Worm (Caenorhabditis elegans) whole organism, L4 larva: Measurements from ENCODE around the gene F39D8.3.

Source experiments
- D1046.2 ChIP-seq: fragments of 200-800 bp; sonication (Bioruptor generic); IDR thresholded peaks from 2 replicates; pipeline ENCODE4 v1.3.6; 2022; ENCODE audit warnings: missing genetic modification characterization, missing compliant biosample characterization
- F26F4.8 ChIP-seq: fragments of 200-800 bp; sonication (Bioruptor generic); conservative IDR thresholded peaks from 2 replicates; pipeline ENCODE4 v1.3.6; 2022; ENCODE audit warnings: missing genetic modification characterization, missing compliant biosample characterization
- F44E2.7 ChIP-seq: fragments of 200-800 bp; sonication (Bioruptor generic); IDR thresholded peaks from 2 replicates; pipeline ENCODE4 v2.1.2; 2022; ENCODE audit warnings: missing genetic modification characterization, missing compliant biosample characterization
- R02D3.7 ChIP-seq: fragments of 150-350 bp; sonication (generic microtip); optimal IDR thresholded peaks from 3 replicates; lab custom pipeline; 2014; ENCODE audit warnings: missing biosample characterization, missing genetic modification characterization
- T26A8.4 ChIP-seq: fragments of 200-800 bp; sonication (Bioruptor generic); IDR thresholded peaks from 2 replicates; pipeline ENCODE4 v1.3.6; 2022; ENCODE audit warnings: missing genetic modification characterization, missing compliant biosample characterization
- Y5F2A.4 ChIP-seq: fragments of 200-800 bp; sonication (Bioruptor generic); optimal IDR thresholded peaks from 2 replicates; lab custom pipeline; 2018; ENCODE audit warnings: mild to moderate bottlenecking, missing genetic modification characterization, missing compliant biosample characterization
- ZK546.5 ChIP-seq, 2 experiments: sonication (generic microtip); optimal IDR thresholded peaks; 2 replicates each; lab custom pipeline; 2017; ENCODE audit warnings: missing biosample characterization in 2 of 2, missing genetic modification characterization in 2 of 2
- aha-1 ChIP-seq: fragments of 150-350 bp; peaks from one replicate; lab custom pipeline; 2014; ENCODE audit warnings: missing biosample characterization, missing genetic modification characterization
- ces-1 ChIP-seq: fragments of 150-350 bp; sonication (generic microtip); optimal IDR thresholded peaks from 4 replicates; lab custom pipeline; 2014; ENCODE audit warnings: missing biosample characterization, missing genetic modification reagents, missing genetic modification characterization
- cey-2 ChIP-seq: sonication (generic microtip); optimal IDR thresholded peaks from 3 replicates; lab custom pipeline; 2017; ENCODE audit warnings: missing genetic modification characterization, mild to moderate bottlenecking, missing compliant biosample characterization, antibody characterized with exemption, borderline replicate concordance; ENCODE audit not compliant: insufficient read depth
- ctbp-1 ChIP-seq: fragments of 200-800 bp; sonication (Bioruptor generic); IDR thresholded peaks from 2 replicates; pipeline ENCODE4 v1.3.6; 2022; ENCODE audit warnings: missing genetic modification reagents, missing genetic modification characterization, missing compliant biosample characterization
- daf-12 ChIP-seq: fragments of 150-350 bp; optimal IDR thresholded peaks from 2 replicates; lab custom pipeline; 2014; ENCODE audit warnings: missing biosample characterization, missing genetic modification reagents, missing genetic modification characterization
- daf-8 ChIP-seq: fragments of 200-800 bp; sonication (Bioruptor generic); IDR thresholded peaks from 2 replicates; pipeline ENCODE4 v1.3.6; 2022; ENCODE audit warnings: missing genetic modification characterization, missing compliant biosample characterization
- egl-27 ChIP-seq: sonication (generic microtip); optimal IDR thresholded peaks from 3 replicates; lab custom pipeline; 2017; ENCODE audit warnings: missing biosample characterization, missing genetic modification reagents, missing genetic modification characterization
- egl-43 ChIP-seq: fragments of 200-800 bp; sonication (Bioruptor generic); IDR thresholded peaks from 2 replicates; pipeline ENCODE4 v1.3.6; 2022; ENCODE audit warnings: missing genetic modification reagents, missing genetic modification characterization, missing compliant biosample characterization
- fos-1 ChIP-seq: fragments of 150-350 bp; optimal IDR thresholded peaks from 2 replicates; lab custom pipeline; 2014; ENCODE audit warnings: missing biosample characterization, missing genetic modification characterization
- gei-8 ChIP-seq: fragments of 200-800 bp; sonication (Bioruptor generic); optimal IDR thresholded peaks from 2 replicates; lab custom pipeline; 2018; ENCODE audit warnings: mild to moderate bottlenecking, missing genetic modification characterization, missing compliant biosample characterization
- hlh-11 ChIP-seq: fragments of 200-800 bp; sonication (Bioruptor generic); optimal IDR thresholded peaks from 2 replicates; lab custom pipeline; 2018; ENCODE audit warnings: mild to moderate bottlenecking, missing genetic modification characterization, missing compliant biosample characterization
- hmg-1.1 ChIP-seq: fragments of 200-800 bp; sonication (Bioruptor generic); IDR thresholded peaks from 2 replicates; pipeline ENCODE4 v1.3.6; 2022; ENCODE audit warnings: missing genetic modification reagents, missing genetic modification characterization, missing compliant biosample characterization
- lim-7 ChIP-seq: fragments of 200-800 bp; sonication (Bioruptor generic); IDR thresholded peaks from 2 replicates; pipeline ENCODE4 v1.3.6; 2022; ENCODE audit warnings: missing genetic modification characterization, missing compliant biosample characterization
- lin-1 ChIP-seq: fragments of 200-800 bp; sonication (Bioruptor generic); IDR thresholded peaks from 2 replicates; pipeline ENCODE4 v1.3.6; 2022; ENCODE audit warnings: missing genetic modification reagents, missing genetic modification characterization, missing compliant biosample characterization
- lin-29 ChIP-seq: fragments of 200-800 bp; sonication (Bioruptor generic); IDR thresholded peaks from 2 replicates; pipeline ENCODE4 v1.3.6; 2022; ENCODE audit warnings: missing genetic modification reagents, missing genetic modification characterization, missing compliant biosample characterization
- lsy-2 ChIP-seq, 2 experiments: fragments of 150-350 bp in 1 of 2; sonication (generic microtip) in 1 of 2; optimal IDR thresholded peaks; 2 replicates each; lab custom pipeline; 2014 to 2017; ENCODE audit warnings: missing biosample characterization in 2 of 2, missing genetic modification characterization in 2 of 2
- madf-5 ChIP-seq, 2 experiments: fragments of 200-800 bp; sonication (Bioruptor generic); IDR thresholded peaks; 2 replicates each; pipeline ENCODE4 v1.3.6; 2022; ENCODE audit warnings: missing compliant biosample characterization in 2 of 2, missing genetic modification characterization in 2 of 2
- mdl-1 ChIP-seq, 2 experiments: fragments of 150-350 bp in 1 of 2; sonication (generic microtip) in 1 of 2; optimal IDR thresholded peaks; 2 replicates each; lab custom pipeline; 2014 to 2017; ENCODE audit warnings: missing biosample characterization in 2 of 2, missing genetic modification characterization in 2 of 2
- mdt-29 ChIP-seq: fragments of 200-800 bp; sonication (Bioruptor generic); IDR thresholded peaks from 2 replicates; pipeline ENCODE4 v1.3.6; 2022; ENCODE audit warnings: missing genetic modification reagents, missing genetic modification characterization, missing compliant biosample characterization
- nhr-10 ChIP-seq: fragments of 150-350 bp; optimal IDR thresholded peaks from 2 replicates; lab custom pipeline; 2014; ENCODE audit warnings: missing biosample characterization, missing genetic modification characterization
- nhr-102 ChIP-seq: sonication (generic microtip); optimal IDR thresholded peaks from 2 replicates; lab custom pipeline; 2016; ENCODE audit warnings: mild to moderate bottlenecking, missing genetic modification characterization, moderate library complexity, missing compliant biosample characterization
- nhr-11 ChIP-seq: fragments of 150-350 bp; optimal IDR thresholded peaks from 2 replicates; lab custom pipeline; 2014; ENCODE audit warnings: missing biosample characterization, missing genetic modification characterization
- nhr-237 ChIP-seq: sonication (generic microtip); optimal IDR thresholded peaks from 2 replicates; lab custom pipeline; 2017; ENCODE audit warnings: missing biosample characterization, missing genetic modification characterization
- nhr-41 ChIP-seq: fragments of 200-800 bp; sonication (Bioruptor generic); IDR thresholded peaks from 2 replicates; pipeline ENCODE4 v1.3.6; 2022; ENCODE audit warnings: missing genetic modification reagents, missing genetic modification characterization, missing compliant biosample characterization
- nhr-77 ChIP-seq: fragments of 150-350 bp; optimal IDR thresholded peaks from 2 replicates; lab custom pipeline; 2014; ENCODE audit warnings: missing biosample characterization, missing genetic modification characterization
- pqm-1 ChIP-seq: sonication (generic microtip); optimal IDR thresholded peaks from 2 replicates; lab custom pipeline; 2017; ENCODE audit warnings: missing biosample characterization, missing genetic modification characterization
- set-16 ChIP-seq: fragments of 200-800 bp; sonication (Bioruptor generic); IDR thresholded peaks from 2 replicates; pipeline ENCODE4 v1.3.6; 2022; ENCODE audit warnings: missing genetic modification reagents, missing genetic modification characterization, missing compliant biosample characterization
- skn-1 ChIP-seq: fragments of 150-350 bp; optimal IDR thresholded peaks from 2 replicates; lab custom pipeline; 2014; ENCODE audit warnings: missing biosample characterization, missing genetic modification characterization
- tag-97 ChIP-seq: fragments of 200-800 bp; sonication (Bioruptor generic); IDR thresholded peaks from 2 replicates; pipeline ENCODE4 v1.3.6; 2022; ENCODE audit warnings: missing genetic modification characterization, missing compliant biosample characterization
- tra-1 ChIP-seq: fragments of 200-800 bp; sonication (Bioruptor generic); IDR thresholded peaks from 2 replicates; pipeline ENCODE4 v1.3.6; 2022; ENCODE audit warnings: missing genetic modification reagents, missing genetic modification characterization, missing compliant biosample characterization
- unc-130 ChIP-seq: sonication (generic microtip); optimal IDR thresholded peaks from 2 replicates; lab custom pipeline; 2016; ENCODE audit warnings: missing genetic modification reagents, missing genetic modification characterization, missing compliant biosample characterization
- unc-39 ChIP-seq: sonication (generic microtip); optimal IDR thresholded peaks from 2 replicates; lab custom pipeline; 2017; ENCODE audit warnings: missing biosample characterization, missing genetic modification characterization
- unc-62 ChIP-seq, 3 experiments: fragments of 150-350 bp in 1 of 3; sonication (generic microtip); optimal IDR thresholded peaks in 2 of 3; peaks in 1 of 3; 1 replicate in 1 of 3; 2 replicates in 2 of 3; lab custom pipeline; 2014 to 2017; ENCODE audit warnings: missing biosample characterization in 3 of 3, missing genetic modification characterization in 3 of 3, missing genetic modification reagents in 3 of 3, missing genotype in 1 of 3
- zip-2 ChIP-seq: fragments of 150-350 bp; optimal IDR thresholded peaks from 2 replicates; lab custom pipeline; 2014; ENCODE audit warnings: missing biosample characterization, missing genetic modification characterization

F39D8.3 gene

DNA sequence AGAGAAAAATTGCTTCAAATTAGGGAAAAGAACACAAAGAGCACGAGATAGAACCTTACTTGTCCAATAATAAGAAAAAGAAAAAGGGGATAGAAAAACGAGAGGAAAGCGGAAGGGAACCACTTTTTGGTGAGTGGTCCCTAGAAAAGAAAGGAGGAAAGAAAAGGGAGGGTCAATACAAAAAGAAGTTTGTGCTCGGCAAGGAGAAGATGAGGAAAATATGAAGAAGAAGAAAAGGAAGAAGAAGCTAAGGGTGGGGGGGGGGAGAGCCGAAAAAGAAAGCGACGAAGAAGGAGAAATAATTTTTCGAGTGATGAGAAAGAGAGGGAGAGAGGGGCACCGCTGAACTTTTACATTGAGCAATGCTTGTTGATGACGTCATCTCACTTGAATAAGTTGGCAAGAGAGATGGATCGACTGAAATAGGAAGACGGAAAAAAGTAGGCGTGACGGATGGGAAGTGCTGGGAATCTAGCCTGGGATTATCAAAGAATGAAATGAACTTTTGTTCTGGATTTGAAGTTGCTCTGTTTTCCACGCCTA lies 34.9 kb upstream of the F39D8.3 start (continued):
- TF ChIP-seq mdl-1 (tag; optimal IDR thresholded peaks at IDR 0.05; lab: Kevin White, UChicago) (peak in 1 of 2 experiments; percentile 51), mdt-29 (GFP tag; lab: Robert Waterston, UW) (no peak), hmg-1.1 (peak; percentile 69)

DNA sequence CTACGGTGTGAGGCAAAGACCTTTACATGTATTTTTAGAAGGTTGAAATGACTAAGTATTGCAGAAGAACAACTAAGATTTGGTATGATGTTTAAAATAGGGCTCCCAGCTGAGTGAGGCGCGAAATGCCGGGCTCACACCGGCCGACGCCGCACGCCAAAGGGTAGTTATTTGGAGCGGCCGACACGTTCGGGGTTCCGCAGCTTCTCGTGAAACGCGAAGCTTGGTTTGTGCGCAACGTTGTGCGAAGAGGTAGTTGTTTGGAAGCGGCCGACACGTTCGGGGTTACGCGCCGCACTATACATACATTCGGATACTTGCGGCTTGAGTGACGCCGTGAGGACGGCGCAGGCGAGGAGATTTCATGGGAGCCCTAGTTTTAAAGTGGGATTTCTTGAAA lies 32.5 kb upstream of the F39D8.3 start:
- TF ChIP-seq set-16 (GFP tag; lab: Robert Waterston, UW) = peak; percentile 76
- TF ChIP-seq egl-43 (GFP tag; lab: Robert Waterston, UW) = peak; percentile 59; the same call in 1 of the 2 replicates
- TF ChIP-seq nhr-10 (tag; lab: Kevin White, UChicago) = no peak

ce11 chrX:15389853-15390252 lies 30.9 kb upstream of the F39D8.3 start:
- TF ChIP-seq Y5F2A.4 (GFP tag; lab: Kevin White, UChicago) = no peak
- TF ChIP-seq ces-1 (GFP tag; lab: Kevin White, UChicago) = peak; percentile 19
- no peak for TF ChIP-seq ctbp-1 (GFP tag; lab: Robert Waterston, UW)
- TF ChIP-seq unc-62 (GFP tag; optimal IDR thresholded peaks at IDR 0.05 in 1 of 2; lab: Kevin White, UChicago) = peak in 1 of 2 experiments; percentile 71
- TF ChIP-seq unc-62 (tag; optimal IDR thresholded peaks at IDR 0.05; lab: Kevin White, UChicago) = no peak
- peak in 1 of 2 experiments; percentile 10 for TF ChIP-seq lsy-2 (tag; optimal IDR thresholded peaks at IDR 0.05; lab: Kevin White, UChicago)
- no peak for TF ChIP-seq nhr-237 (tag; lab: Kevin White, UChicago)
- no peak for TF ChIP-seq egl-43 (GFP tag; lab: Robert Waterston, UW)
- TF ChIP-seq nhr-41 (GFP tag; lab: Robert Waterston, UW) = no peak
- peak; percentile 47 for TF ChIP-seq nhr-11
- no peak for TF ChIP-seq tra-1
- no peak for TF ChIP-seq egl-27 (tag; lab: Kevin White, UChicago)
- TF ChIP-seq lin-1 = no peak

- TF ChIP-seq F26F4.8 (GFP tag; lab: Robert Waterston, UW) (no peak), tag-97 (GFP tag; lab: Robert Waterston, UW) (peak; percentile 64; the same call in 1 of the 2 replicates), madf-5 (GFP tag; IDR thresholded peaks at IDR 0.05; lab: Robert Waterston, UW) (0 out of 4 replicates have a peak, but pooled peaks of 1 of the 2 experiments have one; percentile 18)
These were observed 28.1 kb upstream of the F39D8.3 start for ce11 chrX:15392672-15393071.

ce11 chrX:15395723-15396122 lies 25.0 kb upstream of the F39D8.3 start:
- no peak for TF ChIP-seq ZK546.5 (tag; optimal IDR thresholded peaks at IDR 0.05; lab: Kevin White, UChicago)
- TF ChIP-seq daf-12 (tag; lab: Kevin White, UChicago) = no peak
- peak; percentile 21 for TF ChIP-seq hlh-11 (tag; lab: Kevin White, UChicago)
- TF ChIP-seq unc-62 (GFP tag; optimal IDR thresholded peaks at IDR 0.05 in 1 of 2; lab: Kevin White, UChicago) = peak in 1 of 2 experiments; percentile 40
- no peak for TF ChIP-seq unc-62 (tag; optimal IDR thresholded peaks at IDR 0.05; lab: Kevin White, UChicago)
- TF ChIP-seq daf-8 = no peak
- TF ChIP-seq pqm-1 (tag; lab: Kevin White, UChicago) = no peak
- peak in 1 of 2 experiments; percentile 23 for TF ChIP-seq lsy-2 (tag; optimal IDR thresholded peaks at IDR 0.05; lab: Kevin White, UChicago)
- TF ChIP-seq ces-1 (GFP tag; lab: Kevin White, UChicago) = peak; percentile 71
- TF ChIP-seq set-16 (GFP tag; lab: Robert Waterston, UW) = 0 out of 2 replicates have a peak, but pooled peaks have one; percentile 26
- TF ChIP-seq R02D3.7 = no peak
- TF ChIP-seq ctbp-1 (GFP tag; lab: Robert Waterston, UW) = peak; percentile 69
- TF ChIP-seq, all 104 proteins: peak for 6

- no peak for TF ChIP-seq gei-8 (GFP tag; lab: Kevin White, UChicago)
- TF ChIP-seq Y5F2A.4 (GFP tag; lab: Kevin White, UChicago) = no peak
- TF ChIP-seq nhr-77 (tag; lab: Kevin White, UChicago) = no peak
- TF ChIP-seq skn-1 (tag; lab: Kevin White, UChicago) = no peak
- no peak for TF ChIP-seq unc-39 (tag; lab: Kevin White, UChicago)
- no peak for TF ChIP-seq zip-2 (tag; lab: Kevin White, UChicago)
- TF ChIP-seq lin-29 = no peak
- no peak for TF ChIP-seq D1046.2 (GFP tag; lab: Robert Waterston, UW)
- no peak for TF ChIP-seq cey-2 (tag; lab: Kevin White, UChicago)
- no peak for TF ChIP-seq nhr-11
- TF ChIP-seq pqm-1 (tag; lab: Kevin White, UChicago) = no peak
- no peak for TF ChIP-seq nhr-102
- TF ChIP-seq lim-7 (GFP tag; lab: Robert Waterston, UW) = no peak
- no peak for TF ChIP-seq T26A8.4 (GFP tag; lab: Robert Waterston, UW)
- TF ChIP-seq unc-130 (GFP tag; lab: Kevin White, UChicago) = no peak
- TF ChIP-seq F44E2.7 (GFP tag; lab: Robert Waterston, UW) = no peak
- no peak for TF ChIP-seq aha-1
- TF ChIP-seq fos-1 (tag; lab: Kevin White, UChicago) = no peak
These were observed 13.1 kb upstream of the F39D8.3 start, which contains the start of gene psa-3 for ce11 chrX:15407631-15408030. Gene psa-3 (plus strand): TSS chrX:15407931.
